Fruit fly (Drosophila melanogaster) whole organism, prepupa: ENCODE results near the gene CG2540.

Source experiments
- OdsH ChIP-seq: fragments of 200-800 bp; sonication (Bioruptor generic); optimal IDR thresholded peaks from 3 replicates; lab custom pipeline; 2016; ENCODE audit warnings: missing biosample characterization, missing genetic modification characterization
- fkh ChIP-seq: fragments of 200-800 bp; sonication (Bioruptor generic); optimal IDR thresholded peaks from 3 replicates; lab custom pipeline; 2017; ENCODE audit warnings: missing biosample characterization, mild to moderate bottlenecking, missing genetic modification characterization, moderate library complexity
- lz ChIP-seq: fragments of 200-800 bp; sonication (Bioruptor generic); optimal IDR thresholded peaks from 3 replicates; lab custom pipeline; 2016; ENCODE audit warnings: missing biosample characterization, missing genetic modification characterization
- svp ChIP-seq: fragments of 200-800 bp; sonication (Bioruptor generic); peaks from one replicate; lab custom pipeline; 2016; ENCODE audit warnings: missing biosample characterization, missing genetic modification characterization

- TF ChIP-seq fkh (GFP tag; lab: Kevin White, UChicago) (peak; percentile 96), svp (GFP tag; lab: Kevin White, UChicago) (peak; percentile 87), lz (GFP tag; lab: Kevin White, UChicago) (peak; percentile 82), OdsH (peak; percentile 88)
These were observed 35.6 kb downstream of the CG2540 start for dm6 chrX:12665112-12665795.
